Worm (Caenorhabditis elegans): Measurements from ENCODE around the gene F38B7.3.

Gene F38B7.3

ce11 chrV:11548914-11549406 lies at the start of gene F38B7.3, which contains the start of gene F38B7.17:
TSS of gene F38B7.3 (plus strand) at chrV:11549107.
TSS of gene F38B7.17 (minus strand) at chrV:11548964.
- TF ChIP-seq F37D6.2 (tag; optimal IDR thresholded peaks at IDR 0.05) (no peak), snpc-1.2 (GFP tag; IDR thresholded peaks at IDR 0.05) (no peak), nhr-48 (tag; optimal IDR thresholded peaks at IDR 0.05) (peak; percentile 17), snpc-4 (tag; optimal IDR thresholded peaks at IDR 0.05) (no peak), lsy-2 (tag; optimal IDR thresholded peaks at IDR 0.05) (peak in 1 of 2 experiments; percentile 61), dve-1 (tag; optimal IDR thresholded peaks at IDR 0.05; ENCODE audit: insufficient read depth) (peak; percentile 83), mxl-3 (GFP tag; optimal IDR thresholded peaks at IDR 0.05) (peak; percentile 63), set-16 (GFP tag; IDR thresholded peaks at IDR 0.05) (no peak), daf-16 (GFP tag; optimal IDR thresholded peaks at IDR 0.05) (no peak), daf-16 (tag; optimal IDR thresholded peaks at IDR 0.05) (peak; percentile 85), ceh-32 (tag; optimal IDR thresholded peaks at IDR 0.05; ENCODE audit: poor library complexity) (no peak), unc-62 (GFP tag; optimal IDR thresholded peaks at IDR 0.05 in 1 of 2) (peak in 1 of 2 experiments; percentile 52), unc-62 (tag; optimal IDR thresholded peaks at IDR 0.05) (no peak), mdl-1 (tag; optimal IDR thresholded peaks at IDR 0.05) (peak; percentile 66 to 91), Y5F2A.4 (GFP tag; optimal IDR thresholded peaks at IDR 0.05) (no peak), pqm-1 (tag; optimal IDR thresholded peaks at IDR 0.05) (peak; percentile 66), mep-1 (tag; optimal IDR thresholded peaks at IDR 0.05) (peak; percentile 48), lim-7 (GFP tag; IDR thresholded peaks at IDR 0.05) (no peak), lin-29 (GFP tag; IDR thresholded peaks at IDR 0.05) (no peak), nhr-10 (tag; optimal IDR thresholded peaks at IDR 0.05) (no peak), zag-1 (tag; optimal IDR thresholded peaks at IDR 0.05) (no peak), dpl-1 (GFP tag; optimal IDR thresholded peaks at IDR 0.05) (peak; percentile 27), F49E8.2 (tag; optimal IDR thresholded peaks at IDR 0.05; ENCODE audit: borderline replicate concordance) (no peak), ctbp-1 (GFP tag; IDR thresholded peaks at IDR 0.05) (0 out of 2 replicates have a peak, but pooled peaks have one; percentile 44), nhr-25 (tag; optimal IDR thresholded peaks at IDR 0.05; ENCODE audit: borderline replicate concordance, insufficient read depth) (peak; percentile 63), nhr-77 (tag; optimal IDR thresholded peaks at IDR 0.05) (no peak), madf-9 (GFP tag; conservative IDR thresholded peaks at IDR 0.05) (no peak), ama-1 (optimal IDR thresholded peaks at IDR 0.05) (peak; percentile 26), ceh-62 (tag; optimal IDR thresholded peaks at IDR 0.05) (no peak), nhr-11 (tag; optimal IDR thresholded peaks at IDR 0.05) (peak; percentile 60), ztf-7 (tag; optimal IDR thresholded peaks at IDR 0.05) (peak; percentile 7), zip-2 (tag; optimal IDR thresholded peaks at IDR 0.05) (no peak), ceh-28 (tag; optimal IDR thresholded peaks at IDR 0.05) (no peak), aly-2 (tag; optimal IDR thresholded peaks at IDR 0.05) (no peak), F10B5.3 (tag; optimal IDR thresholded peaks at IDR 0.05) (no peak), lin-15B (tag; optimal IDR thresholded peaks at IDR 0.05) (no peak), hlh-30 (tag; optimal IDR thresholded peaks at IDR 0.05; ENCODE audit: insufficient read depth) (peak; percentile 93), mes-2 (tag; optimal IDR thresholded peaks at IDR 0.05; ENCODE audit: poor library complexity, severe bottlenecking) (peak; percentile 46), daf-8 (GFP tag; IDR thresholded peaks at IDR 0.05) (no peak), gei-8 (GFP tag; optimal IDR thresholded peaks at IDR 0.05) (no peak), hmg-1.1 (GFP tag; IDR thresholded peaks at IDR 0.05) (peak; percentile 41; the same call in 1 of the 2 replicates), skn-1 (tag; optimal IDR thresholded peaks at IDR 0.05) (no peak), nhr-6 (tag; optimal IDR thresholded peaks at IDR 0.05) (peak; percentile 27), hlh-11 (tag; optimal IDR thresholded peaks at IDR 0.05) (peak; percentile 85), rbr-2 (tag; optimal IDR thresholded peaks at IDR 0.05) (peak; percentile 61), T20F7.1 (GFP tag; optimal IDR thresholded peaks at IDR 0.05) (peak; percentile 39), vab-7 (GFP tag; IDR thresholded peaks at IDR 0.05) (no peak), nhr-28 (tag; optimal IDR thresholded peaks at IDR 0.05) (peak; percentile 73), lin-13 (GFP tag; optimal IDR thresholded peaks at IDR 0.05) (no peak), zip-11 (GFP tag; IDR thresholded peaks at IDR 0.05) (no peak), dmd-6 (GFP tag; IDR thresholded peaks at IDR 0.05) (peak; percentile 55)

Data from whole organism, L4 larva.